Worm (Caenorhabditis elegans) whole organism, late embryonic: Measurements from ENCODE around the gene F47G3.1.

Experiments
- F13H6.1 ChIP-seq: sonication (generic microtip); optimal IDR thresholded peaks from 2 replicates; lab custom pipeline; 2016; ENCODE audit warnings: missing genetic modification characterization, missing compliant biosample characterization
- K02D7.2 ChIP-seq: sonication (generic microtip); optimal IDR thresholded peaks from 2 replicates; lab custom pipeline; 2017; ENCODE audit warnings: mild to moderate bottlenecking, missing genetic modification characterization, missing compliant biosample characterization
- K09A11.1 ChIP-seq: sonication (generic microtip); optimal IDR thresholded peaks from 2 replicates; lab custom pipeline; 2017; ENCODE audit warnings: antibody characterized with exemption, mild to moderate bottlenecking, missing genetic modification characterization, missing compliant biosample characterization; ENCODE audit not compliant: insufficient read depth
- Y22D7AL.16 ChIP-seq: sonication (generic microtip); optimal IDR thresholded peaks from 2 replicates; lab custom pipeline; 2016; ENCODE audit warnings: missing genetic modification characterization, missing compliant biosample characterization
- ahr-1 ChIP-seq: sonication (generic microtip); optimal IDR thresholded peaks from 2 replicates; lab custom pipeline; 2016; ENCODE audit warnings: missing genetic modification characterization, missing compliant biosample characterization
- ceh-14 ChIP-seq: sonication (generic microtip); optimal IDR thresholded peaks from 2 replicates; lab custom pipeline; 2016; ENCODE audit warnings: missing genotype, missing genetic modification characterization, missing compliant biosample characterization
- ceh-18 ChIP-seq: sonication (generic microtip); optimal IDR thresholded peaks from 2 replicates; lab custom pipeline; 2016; ENCODE audit warnings: missing genetic modification characterization, missing compliant biosample characterization
- ceh-19 ChIP-seq: fragments of 200-800 bp; sonication (Bioruptor generic); optimal IDR thresholded peaks from 2 replicates; lab custom pipeline; 2018; ENCODE audit warnings: mild to moderate bottlenecking, missing genetic modification characterization, missing compliant biosample characterization
- ceh-22 ChIP-seq: sonication (generic microtip); optimal IDR thresholded peaks from 2 replicates; lab custom pipeline; 2017; ENCODE audit warnings: missing biosample characterization, missing genetic modification characterization
- ceh-31 ChIP-seq: sonication (generic microtip); optimal IDR thresholded peaks from 2 replicates; lab custom pipeline; 2016; ENCODE audit warnings: missing genetic modification characterization, missing compliant biosample characterization
- ceh-48 ChIP-seq: sonication (generic microtip); optimal IDR thresholded peaks from 2 replicates; lab custom pipeline; 2016; ENCODE audit warnings: missing genetic modification characterization, inconsistent platforms, missing compliant biosample characterization
- ceh-9 ChIP-seq: sonication (generic microtip); optimal IDR thresholded peaks from 2 replicates; lab custom pipeline; 2016; ENCODE audit warnings: mild to moderate bottlenecking, missing genetic modification characterization, inconsistent platforms, missing compliant biosample characterization
- dmd-4 ChIP-seq: sonication (generic microtip); optimal IDR thresholded peaks from 2 replicates; lab custom pipeline; 2016; ENCODE audit warnings: borderline replicate concordance, missing genetic modification characterization, missing compliant biosample characterization
- dve-1 ChIP-seq: sonication (generic microtip); optimal IDR thresholded peaks from 2 replicates; lab custom pipeline; 2017; ENCODE audit warnings: antibody characterized with exemption, mild to moderate bottlenecking, missing genetic modification characterization, missing compliant biosample characterization
- elt-4 ChIP-seq: sonication (generic microtip); optimal IDR thresholded peaks from 2 replicates; lab custom pipeline; 2016; ENCODE audit warnings: missing genetic modification characterization, missing compliant biosample characterization
- ets-4 ChIP-seq: sonication (generic microtip); optimal IDR thresholded peaks from 2 replicates; lab custom pipeline; 2016; ENCODE audit warnings: missing genetic modification characterization, missing compliant biosample characterization
- fkh-10 ChIP-seq: fragments of 150-350 bp; optimal IDR thresholded peaks from 2 replicates; lab custom pipeline; 2014; ENCODE audit warnings: missing biosample characterization, missing genetic modification reagents, missing genetic modification characterization
- fkh-6 ChIP-seq: sonication (generic microtip); optimal IDR thresholded peaks from 2 replicates; lab custom pipeline; 2016; ENCODE audit warnings: missing genetic modification characterization, missing compliant biosample characterization
- hlh-15 ChIP-seq: sonication (generic microtip); optimal IDR thresholded peaks from 2 replicates; lab custom pipeline; 2016; ENCODE audit warnings: missing genetic modification characterization, missing compliant biosample characterization
- hlh-30 ChIP-seq: sonication (generic microtip); optimal IDR thresholded peaks from 2 replicates; lab custom pipeline; 2017; ENCODE audit warnings: antibody characterized with exemption, missing genetic modification characterization, missing compliant biosample characterization; ENCODE audit not compliant: insufficient read depth
- hlh-8 ChIP-seq: sonication (generic microtip); optimal IDR thresholded peaks from 2 replicates; lab custom pipeline; 2016; ENCODE audit warnings: missing genotype, missing genetic modification characterization, missing compliant biosample characterization
- lim-6 ChIP-seq: sonication (generic microtip); optimal IDR thresholded peaks from 2 replicates; lab custom pipeline; 2016; ENCODE audit warnings: missing genetic modification characterization, missing compliant biosample characterization
- madf-2 ChIP-seq: sonication (generic microtip); optimal IDR thresholded peaks from 2 replicates; lab custom pipeline; 2017; ENCODE audit warnings: missing genetic modification characterization, missing compliant biosample characterization
- mec-3 ChIP-seq: sonication (generic microtip); optimal IDR thresholded peaks from 2 replicates; lab custom pipeline; 2016; ENCODE audit warnings: borderline replicate concordance, missing genetic modification characterization, missing compliant biosample characterization
- nfya-1 ChIP-seq: sonication (generic microtip); optimal IDR thresholded peaks from 2 replicates; lab custom pipeline; 2017; ENCODE audit warnings: missing genetic modification characterization, mild to moderate bottlenecking, missing compliant biosample characterization, antibody characterized with exemption, moderate library complexity
- nhr-11 ChIP-seq: fragments of 150-350 bp; optimal IDR thresholded peaks from 2 replicates; lab custom pipeline; 2014; ENCODE audit warnings: missing biosample characterization, missing genetic modification characterization
- nhr-232 ChIP-seq: sonication (generic microtip); optimal IDR thresholded peaks from 2 replicates; lab custom pipeline; 2016; ENCODE audit warnings: missing genetic modification characterization, missing compliant biosample characterization
- npax-4 ChIP-seq: sonication (generic microtip); optimal IDR thresholded peaks from 2 replicates; lab custom pipeline; 2016; ENCODE audit warnings: missing genetic modification characterization, missing compliant biosample characterization
- odd-2 ChIP-seq: sonication (generic microtip); optimal IDR thresholded peaks from 2 replicates; lab custom pipeline; 2017; ENCODE audit warnings: antibody characterized with exemption, mild to moderate bottlenecking, missing genetic modification characterization, missing compliant biosample characterization
- pat-9 ChIP-seq: fragments of 200-800 bp; sonication (Bioruptor generic); optimal IDR thresholded peaks from 2 replicates; lab custom pipeline; 2018; ENCODE audit warnings: mild to moderate bottlenecking, missing genetic modification characterization, moderate library complexity, missing compliant biosample characterization
- rnt-1 ChIP-seq: sonication (generic microtip); optimal IDR thresholded peaks from 2 replicates; lab custom pipeline; 2016; ENCODE audit warnings: missing genetic modification characterization, missing compliant biosample characterization
- sdc-2 ChIP-seq: sonication (generic microtip); optimal IDR thresholded peaks from 2 replicates; lab custom pipeline; 2016; ENCODE audit warnings: missing genotype, missing genetic modification characterization, missing compliant biosample characterization
- sox-2 ChIP-seq: fragments of 200-800 bp; sonication (Bioruptor generic); IDR thresholded peaks from 2 replicates; pipeline ENCODE4 v1.3.6; 2022; ENCODE audit warnings: missing genetic modification reagents, missing genetic modification characterization, missing compliant biosample characterization
- syd-9 ChIP-seq: sonication (generic microtip); optimal IDR thresholded peaks from 2 replicates; lab custom pipeline; 2016; ENCODE audit warnings: mild to moderate bottlenecking, missing genetic modification characterization, moderate library complexity, missing compliant biosample characterization
- tbx-2 ChIP-seq: sonication (generic microtip); optimal IDR thresholded peaks from 2 replicates; lab custom pipeline; 2016; ENCODE audit warnings: missing genetic modification characterization, missing compliant biosample characterization
- ttx-3 ChIP-seq: sonication (generic microtip); optimal IDR thresholded peaks from 2 replicates; lab custom pipeline; 2016; ENCODE audit warnings: missing genetic modification reagents, missing genetic modification characterization, missing compliant biosample characterization
- unc-3 ChIP-seq, 2 experiments: fragments of 200-800 bp in 1 of 2; sonication (Bioruptor generic) in 1 of 2; sonication (generic microtip) in 1 of 2; conservative IDR thresholded peaks in 1 of 2; optimal IDR thresholded peaks in 1 of 2; 2 replicates each; pipeline versions ENCODE4 v1.3.6 to Lab custom; 2016 to 2022; ENCODE audit warnings: missing compliant biosample characterization in 2 of 2, missing genetic modification characterization in 2 of 2, missing genetic modification reagents in 1 of 2
- unc-42 ChIP-seq: sonication (generic microtip); optimal IDR thresholded peaks from 2 replicates; lab custom pipeline; 2016; ENCODE audit warnings: missing genotype, missing genetic modification characterization, missing compliant biosample characterization
- zip-5 ChIP-seq: sonication (generic microtip); optimal IDR thresholded peaks from 2 replicates; lab custom pipeline; 2016; ENCODE audit warnings: missing genetic modification characterization, missing compliant biosample characterization
- ztf-16 ChIP-seq: sonication (generic microtip); optimal IDR thresholded peaks from 2 replicates; lab custom pipeline; 2017; ENCODE audit warnings: missing genetic modification characterization, missing compliant biosample characterization

The F47G3.1 gene

ce11 chrX:2433805-2434204 lies 48.3 kb downstream of the F47G3.1 start:
- TF ChIP-seq unc-42 (tag; lab: Kevin White, UChicago) (no peak), hlh-30 (tag; lab: Kevin White, UChicago) (no peak), npax-4 (tag; lab: Kevin White, UChicago) (no peak), ztf-16 (tag; lab: Kevin White, UChicago) (no peak), ahr-1 (no peak), ceh-18 (no peak), dve-1 (tag; lab: Kevin White, UChicago) (no peak), zip-5 (tag; lab: Kevin White, UChicago) (no peak), ttx-3 (tag; lab: Kevin White, UChicago) (no peak), elt-4 (tag; lab: Kevin White, UChicago) (no peak), sox-2 (GFP tag; lab: Robert Waterston, UW) (no peak), lim-6 (tag; lab: Kevin White, UChicago) (no peak), syd-9 (no peak), ceh-9 (no peak), F13H6.1 (tag; lab: Kevin White, UChicago) (no peak), rnt-1 (tag; lab: Kevin White, UChicago) (no peak), pat-9 (tag; lab: Kevin White, UChicago) (no peak), K02D7.2 (tag; lab: Kevin White, UChicago) (no peak)
- TF ChIP-seq, all 69 proteins: peak for 0

ce11 chrX:2435353-2435752 lies 49.8 kb downstream of the F47G3.1 start:
- TF ChIP-seq ceh-18 (no peak), npax-4 (tag; lab: Kevin White, UChicago) (no peak), K02D7.2 (tag; lab: Kevin White, UChicago) (no peak), fkh-10 (GFP tag; lab: Kevin White, UChicago) (no peak), K09A11.1 (tag; lab: Kevin White, UChicago) (no peak), ets-4 (no peak), nhr-11 (no peak), mec-3 (tag; lab: Kevin White, UChicago) (no peak), odd-2 (tag; lab: Kevin White, UChicago) (no peak), tbx-2 (tag; lab: Kevin White, UChicago) (no peak), unc-42 (tag; lab: Kevin White, UChicago) (no peak), ttx-3 (tag; lab: Kevin White, UChicago) (no peak), sdc-2 (tag; lab: Kevin White, UChicago) (no peak), dmd-4 (tag; lab: Kevin White, UChicago) (no peak), ceh-14 (tag; lab: Kevin White, UChicago) (no peak), fkh-6 (tag; lab: Kevin White, UChicago) (no peak), hlh-8 (no peak), nhr-232 (tag; lab: Kevin White, UChicago) (no peak)

ce11 chrX:2438857-2439256 lies 53.3 kb downstream of the F47G3.1 start, which contains the start of gene gid-2:
TSS of gene gid-2 (minus strand) at chrX:2438957.
- TF ChIP-seq hlh-8: no peak
- no peak for TF ChIP-seq sdc-2 (tag; lab: Kevin White, UChicago)
- TF ChIP-seq ceh-48: no peak

ce11 chrX:2439309-2439708 lies 53.8 kb downstream of the F47G3.1 start:
- no peak for TF ChIP-seq ceh-19 (GFP tag; lab: Kevin White, UChicago)
- no peak for TF ChIP-seq Y22D7AL.16 (tag; lab: Kevin White, UChicago)
- TF ChIP-seq hlh-15 (tag; lab: Kevin White, UChicago): no peak
- TF ChIP-seq unc-3 (GFP tag; conservative IDR thresholded peaks at IDR 0.05; lab: Robert Waterston, UW): no peak
- TF ChIP-seq unc-3 (tag; optimal IDR thresholded peaks at IDR 0.05; lab: Kevin White, UChicago): no peak
- no peak for TF ChIP-seq madf-2 (tag; lab: Kevin White, UChicago)
- no peak for TF ChIP-seq syd-9
- no peak for TF ChIP-seq ceh-22 (tag; lab: Kevin White, UChicago)
- peak; percentile 44 for TF ChIP-seq hlh-30 (tag; lab: Kevin White, UChicago)
- TF ChIP-seq nhr-232 (tag; lab: Kevin White, UChicago): no peak
- peak; percentile 3 for TF ChIP-seq ceh-31
- peak; percentile 3 for TF ChIP-seq nfya-1 (tag; lab: Kevin White, UChicago)
- peak; percentile 72 for TF ChIP-seq ceh-48
